Fruit fly (Drosophila melanogaster) whole organism, embryonic: ENCODE data around the gene Acp36DE.

Experiments
- CG12104 ChIP-seq: fragments of 200-800 bp; sonication (Bioruptor generic); optimal IDR thresholded peaks from 3 replicates; lab custom pipeline; 2016; ENCODE audit warnings: missing biosample characterization, missing genetic modification characterization
- CG12391 ChIP-seq: fragments of 200-800 bp; sonication (Bioruptor generic); optimal IDR thresholded peaks from 3 replicates; lab custom pipeline; 2018; ENCODE audit warnings: missing biosample characterization, mild to moderate bottlenecking, missing genetic modification characterization, moderate library complexity
- CG12942 ChIP-seq: fragments of 200-800 bp; sonication (Bioruptor generic); optimal IDR thresholded peaks from 3 replicates; lab custom pipeline; 2016; ENCODE audit warnings: missing biosample characterization, missing genetic modification characterization
- CG14441 ChIP-seq: fragments of 200-800 bp; sonication (Bioruptor generic); IDR thresholded peaks from 2 replicates; pipeline ENCODE4 v1.3.6; 2022; ENCODE audit warnings: missing biosample characterization, missing genetic modification characterization
- CG15073 ChIP-seq: fragments of 200-800 bp; sonication (Bioruptor generic); optimal IDR thresholded peaks from 2 replicates; lab custom pipeline; 2016; ENCODE audit warnings: missing biosample characterization, missing genetic modification characterization
- CG17568 ChIP-seq: fragments of 200-800 bp; sonication (Bioruptor generic); optimal IDR thresholded peaks from 2 replicates; lab custom pipeline; 2018; ENCODE audit warnings: missing biosample characterization, mild to moderate bottlenecking, missing genetic modification characterization, moderate library complexity
- CG18619 ChIP-seq: fragments of 200-800 bp; sonication (Bioruptor generic); optimal IDR thresholded peaks from 3 replicates; lab custom pipeline; 2017; ENCODE audit warnings: missing biosample characterization, mild to moderate bottlenecking, missing genetic modification characterization
- CG2712 ChIP-seq: fragments of 200-800 bp; optimal IDR thresholded peaks from 3 replicates; lab custom pipeline; 2019; ENCODE audit warnings: missing biosample characterization, mild to moderate bottlenecking, missing genetic modification characterization, moderate library complexity
- CG31441 ChIP-seq: fragments of 200-800 bp; sonication (Bioruptor generic); IDR thresholded peaks from 2 replicates; pipeline ENCODE4 v1.3.6; 2022; ENCODE audit warnings: missing biosample characterization, missing genetic modification characterization
- CG32532 ChIP-seq: fragments of 200-800 bp; sonication (Bioruptor generic); IDR thresholded peaks from 2 replicates; pipeline ENCODE4 v1.3.6; 2022; ENCODE audit warnings: missing biosample characterization, missing genetic modification characterization
- CG3726 ChIP-seq: fragments of 200-800 bp; sonication (Bioruptor generic); IDR thresholded peaks from 3 replicates; pipeline ENCODE4, ENCODE4 v1.3.6; 2022; ENCODE audit warnings: missing biosample characterization, missing genetic modification characterization
- CG4707 ChIP-seq: fragments of 200-800 bp; sonication (Bioruptor generic); optimal IDR thresholded peaks from 2 replicates; lab custom pipeline; 2018; ENCODE audit warnings: missing biosample characterization, mild to moderate bottlenecking, missing genetic modification characterization, moderate library complexity
- CG4820 ChIP-seq: fragments of 200-800 bp; sonication (Bioruptor generic); optimal IDR thresholded peaks from 3 replicates; lab custom pipeline; 2016; ENCODE audit warnings: missing biosample characterization, missing genetic modification characterization
- CG6254 ChIP-seq: fragments of 200-800 bp; sonication (Bioruptor generic); optimal IDR thresholded peaks from 3 replicates; lab custom pipeline; 2017; ENCODE audit warnings: mild to moderate bottlenecking, missing biosample characterization, missing genetic modification reagents, missing genetic modification characterization
- CG7556 ChIP-seq: fragments of 200-800 bp; sonication (Bioruptor generic); optimal IDR thresholded peaks from 2 replicates; lab custom pipeline; 2017; ENCODE audit warnings: missing biosample characterization, mild to moderate bottlenecking, missing genetic modification characterization
- CG7745 ChIP-seq: fragments of 200-800 bp; sonication (Bioruptor generic); optimal IDR thresholded peaks from 2 replicates; lab custom pipeline; 2018; ENCODE audit warnings: missing biosample characterization, mild to moderate bottlenecking, missing genetic modification characterization, moderate library complexity
- CG8924 ChIP-seq: fragments of 200-800 bp; optimal IDR thresholded peaks from 3 replicates; lab custom pipeline; 2019; ENCODE audit warnings: missing biosample characterization, mild to moderate bottlenecking, missing genetic modification characterization, moderate library complexity
- Doc2 ChIP-seq: fragments of 200-800 bp; sonication (Bioruptor generic); IDR thresholded peaks from 2 replicates; pipeline ENCODE4 v1.3.6; 2022; ENCODE audit warnings: missing biosample characterization, missing genetic modification characterization
- GATAe ChIP-seq: fragments of 200-800 bp; sonication (Bioruptor generic); conservative IDR thresholded peaks from 2 replicates; pipeline ENCODE4 v1.3.6; 2022; ENCODE audit warnings: missing biosample characterization, missing genetic modification characterization
- Hmr ChIP-seq: fragments of 200-800 bp; sonication (Bioruptor generic); optimal IDR thresholded peaks from 3 replicates; lab custom pipeline; 2017; ENCODE audit warnings: mild to moderate bottlenecking, missing biosample characterization, missing genetic modification reagents, missing genetic modification characterization
- Hr39 ChIP-seq: fragments of >200 bp; optimal IDR thresholded peaks from 2 replicates; lab custom pipeline; 2017
- MESR4 ChIP-seq: fragments of 200-800 bp; sonication (Bioruptor generic); optimal IDR thresholded peaks from 2 replicates; lab custom pipeline; 2018; ENCODE audit warnings: missing biosample characterization, mild to moderate bottlenecking, missing genetic modification characterization, moderate library complexity
- MTF-1 ChIP-seq: fragments of 200-800 bp; sonication (Bioruptor generic); optimal IDR thresholded peaks from 2 replicates; lab custom pipeline; 2018; ENCODE audit warnings: missing biosample characterization, mild to moderate bottlenecking, missing genetic modification characterization, borderline replicate concordance
- Mrtf ChIP-seq: fragments of 200-800 bp; sonication (Bioruptor generic); IDR thresholded peaks from 3 replicates; pipeline ENCODE4 v1.3.6; 2022; ENCODE audit warnings: missing biosample characterization, missing genetic modification characterization
- Myb ChIP-seq: fragments of 200-800 bp; sonication (Bioruptor generic); optimal IDR thresholded peaks from 2 replicates; lab custom pipeline; 2016; ENCODE audit warnings: missing biosample characterization, missing genetic modification characterization
- NFAT ChIP-seq: fragments of 200-800 bp; sonication (Bioruptor generic); IDR thresholded peaks from 2 replicates; pipeline ENCODE4 v1.3.6; 2022; ENCODE audit warnings: missing biosample characterization, missing genetic modification characterization
- Opbp ChIP-seq: fragments of 200-800 bp; sonication (Bioruptor generic); IDR thresholded peaks from 3 replicates; pipeline ENCODE4 v1.3.6; 2022; ENCODE audit warnings: missing biosample characterization, missing genetic modification characterization; ENCODE audit not compliant: partially characterized antibody
- PHDP ChIP-seq: fragments of 200-800 bp; sonication (Bioruptor generic); optimal IDR thresholded peaks from 3 replicates; lab custom pipeline; 2018; ENCODE audit warnings: missing biosample characterization, mild to moderate bottlenecking, missing genetic modification characterization, moderate library complexity
- Scr ChIP-seq: fragments of 200-800 bp; sonication (Bioruptor generic); IDR thresholded peaks from 2 replicates; pipeline ENCODE4 v1.3.6; 2022; ENCODE audit warnings: missing biosample characterization, missing genetic modification characterization; ENCODE audit not compliant: partially characterized antibody
- Ssrp ChIP-seq: fragments of 200-800 bp; sonication (Bioruptor generic); optimal IDR thresholded peaks from 2 replicates; lab custom pipeline; 2018; ENCODE audit warnings: missing biosample characterization, mild to moderate bottlenecking, missing genetic modification characterization, moderate library complexity
- TFAM ChIP-seq: fragments of 200-800 bp; sonication (Bioruptor generic); optimal IDR thresholded peaks from 2 replicates; lab custom pipeline; 2017; ENCODE audit warnings: missing biosample characterization, missing genetic modification characterization, inconsistent platforms
- Xrp1 ChIP-seq: fragments of 200-800 bp; sonication (Bioruptor generic); IDR thresholded peaks from 2 replicates; pipeline ENCODE4 v1.3.6; 2022; ENCODE audit warnings: missing biosample characterization, missing genetic modification characterization
- bcd ChIP-seq: fragments of 200-800 bp; sonication (Bioruptor generic); optimal IDR thresholded peaks from 2 replicates; lab custom pipeline; 2017; ENCODE audit warnings: missing biosample characterization, mild to moderate bottlenecking, missing genetic modification characterization
- crp ChIP-seq, 2 experiments: fragments of 200-800 bp; sonication (Bioruptor generic); optimal IDR thresholded peaks; 2 replicates in 1 of 2; 3 replicates in 1 of 2; lab custom pipeline; 2017; ENCODE audit warnings: missing biosample characterization in 2 of 2, missing genetic modification characterization in 2 of 2, mild to moderate bottlenecking in 1 of 2, moderate library complexity in 1 of 2
- ems ChIP-seq: fragments of 200-800 bp; sonication (Bioruptor generic); optimal IDR thresholded peaks from 3 replicates; lab custom pipeline; 2016; ENCODE audit warnings: missing biosample characterization, missing genetic modification characterization
- eve ChIP-seq, 2 experiments: fragments of >200 bp; optimal IDR thresholded peaks; 2 replicates each; lab custom pipeline; 2017; ENCODE audit warnings: missing biosample characterization in 2 of 2, missing genetic modification characterization in 2 of 2
- fru ChIP-seq: fragments of >200 bp; optimal IDR thresholded peaks from 2 replicates; lab custom pipeline; 2017
- gro ChIP-seq: fragments of 200-800 bp; sonication (Bioruptor generic); optimal IDR thresholded peaks from 2 replicates; lab custom pipeline; 2016; ENCODE audit warnings: missing biosample characterization, missing genetic modification characterization
- gsb-n ChIP-seq: fragments of 200-800 bp; sonication (Bioruptor generic); optimal IDR thresholded peaks from 3 replicates; lab custom pipeline; 2018; ENCODE audit warnings: missing biosample characterization, mild to moderate bottlenecking, missing genetic modification characterization
- hb ChIP-seq: fragments of 200-800 bp; sonication (Bioruptor generic); IDR thresholded peaks from 3 replicates; pipeline ENCODE4 v1.3.6; 2022; ENCODE audit warnings: missing biosample characterization, missing genetic modification characterization; ENCODE audit not compliant: partially characterized antibody
- jigr1 ChIP-seq: fragments of 200-800 bp; sonication (Bioruptor generic); IDR thresholded peaks from 3 replicates; pipeline ENCODE4 v1.3.6; 2022; ENCODE audit warnings: missing biosample characterization, missing genetic modification characterization
- kni ChIP-seq: fragments of 200-800 bp; sonication (Bioruptor generic); optimal IDR thresholded peaks from 3 replicates; lab custom pipeline; 2017; ENCODE audit warnings: mild to moderate bottlenecking, missing biosample characterization, missing genetic modification reagents, missing genetic modification characterization
- lov ChIP-seq, 2 experiments: fragments of 200-800 bp in 1 of 2; fragments of >200 bp in 1 of 2; sonication (Bioruptor generic) in 1 of 2; IDR thresholded peaks in 1 of 2; optimal IDR thresholded peaks in 1 of 2; 2 replicates in 1 of 2; 3 replicates in 1 of 2; pipeline versions ENCODE4 v1.3.6 to Lab custom; 2017 to 2022; ENCODE audit warnings: missing biosample characterization in 1 of 2, missing genetic modification characterization in 1 of 2
- luna ChIP-seq: fragments of 200-800 bp; sonication (Bioruptor generic); optimal IDR thresholded peaks from 2 replicates; lab custom pipeline; 2016; ENCODE audit warnings: missing biosample characterization, missing genetic modification characterization
- oc ChIP-seq: fragments of 200-800 bp; sonication (Bioruptor generic); optimal IDR thresholded peaks from 2 replicates; lab custom pipeline; 2018; ENCODE audit warnings: missing biosample characterization, mild to moderate bottlenecking, missing genetic modification characterization, moderate library complexity
- pros ChIP-seq: fragments of 200-800 bp; sonication (Bioruptor generic); optimal IDR thresholded peaks from 3 replicates; lab custom pipeline; 2019; ENCODE audit warnings: missing biosample characterization, mild to moderate bottlenecking, missing genetic modification characterization, moderate library complexity
- ranshi ChIP-seq: fragments of 200-800 bp; sonication (Bioruptor generic); IDR thresholded peaks from 2 replicates; pipeline ENCODE4 v1.3.6; 2022; ENCODE audit warnings: missing biosample characterization, missing genetic modification characterization
- sens ChIP-seq: fragments of 200-800 bp; sonication (Bioruptor generic); peaks from one replicate; lab custom pipeline; 2016; ENCODE audit warnings: missing biosample characterization, missing genetic modification characterization
- ssp ChIP-seq: fragments of 200-800 bp; sonication (Bioruptor generic); IDR thresholded peaks from 2 replicates; pipeline ENCODE4 v1.3.6; 2022; ENCODE audit warnings: missing biosample characterization, missing genetic modification characterization
- sug ChIP-seq: fragments of 200-800 bp; optimal IDR thresholded peaks from 2 replicates; lab custom pipeline; 2019; ENCODE audit warnings: missing biosample characterization, mild to moderate bottlenecking, missing genetic modification characterization, moderate library complexity
- unc-4 ChIP-seq: fragments of 200-800 bp; sonication (Bioruptor generic); IDR thresholded peaks from 2 replicates; pipeline ENCODE4 v1.3.6; 2022; ENCODE audit warnings: missing biosample characterization, missing genetic modification characterization; ENCODE audit not compliant: partially characterized antibody
- zen ChIP-seq: fragments of 200-800 bp; sonication (Bioruptor generic); optimal IDR thresholded peaks from 3 replicates; lab custom pipeline; 2018; ENCODE audit warnings: missing biosample characterization, mild to moderate bottlenecking, missing genetic modification characterization, moderate library complexity

Gene Acp36DE

dm6 chr2L:18370817-18371216, 12.0 kb upstream of the Acp36DE start:
- TF ChIP-seq CG12391 (tag; lab: Kevin White, UChicago) (no peak), sens (GFP tag; lab: Kevin White, UChicago) (no peak), pros (GFP tag; lab: Kevin White, UChicago) (peak; percentile 87), oc (tag; lab: Kevin White, UChicago) (peak; percentile 81), CG3726 (GFP tag; lab: Robert Waterston, UW) (no peak), ssp (GFP tag; lab: Robert Waterston, UW) (no peak), ems (no peak), CG18619 (no peak), MESR4 (GFP tag; lab: Kevin White, UChicago) (no peak), PHDP (tag; lab: Kevin White, UChicago) (no peak), CG7745 (tag; lab: Kevin White, UChicago) (peak; percentile 1), gsb-n (tag; lab: Kevin White, UChicago) (peak; percentile 77), TFAM (GFP tag; lab: Kevin White, UChicago) (no peak), zen (tag; lab: Kevin White, UChicago) (no peak), Myb (no peak), MTF-1 (GFP tag; lab: Kevin White, UChicago) (no peak), CG15073 (GFP tag; lab: Kevin White, UChicago) (no peak), CG17568 (GFP tag; lab: Kevin White, UChicago) (no peak), unc-4 (no peak), luna (GFP tag; lab: Kevin White, UChicago) (no peak), Hmr (GFP tag; lab: Kevin White, UChicago) (no peak), kni (no peak), CG2712 (tag; lab: Kevin White, UChicago) (no peak), NFAT (no peak), CG8924 (peak; percentile 12), CG12942 (GFP tag; lab: Kevin White, UChicago) (no peak), GATAe (GFP tag; lab: Robert Waterston, UW) (no peak), CG32532 (GFP tag; lab: Robert Waterston, UW) (no peak), eve (GFP tag; optimal IDR thresholded peaks at IDR 0.05; lab: Kevin White, UChicago) (no peak), sug (no peak), jigr1 (no peak), Doc2 (GFP tag; lab: Robert Waterston, UW) (no peak), ranshi (GFP tag; lab: Robert Waterston, UW) (no peak), CG4820 (GFP tag; lab: Kevin White, UChicago) (no peak), Opbp (GFP tag; lab: Robert Waterston, UW) (no peak), Hr39 (lab: Kevin White, UChicago) (no peak), Ssrp (no peak), CG14441 (GFP tag; lab: Robert Waterston, UW) (no peak), crp (GFP tag; optimal IDR thresholded peaks at IDR 0.05; lab: Kevin White, UChicago) (no peak), fru (lab: Kevin White, UChicago) (no peak), bcd (GFP tag; lab: Kevin White, UChicago) (no peak), hb (GFP tag; lab: Robert Waterston, UW) (no peak), Mrtf (GFP tag; lab: Robert Waterston, UW) (no peak), CG4707 (no peak), CG31441 (GFP tag; lab: Robert Waterston, UW) (no peak), CG7556 (GFP tag; lab: Kevin White, UChicago) (no peak), CG12104 (GFP tag; lab: Kevin White, UChicago) (no peak), lov (optimal IDR thresholded peaks at IDR 0.05; lab: Kevin White, UChicago) (no peak), lov (GFP tag; IDR thresholded peaks at IDR 0.05; lab: Robert Waterston, UW) (no peak), gro (GFP tag; lab: Kevin White, UChicago) (no peak), Xrp1 (GFP tag; lab: Robert Waterston, UW) (no peak), Scr (no peak), CG6254 (GFP tag; lab: Kevin White, UChicago) (no peak)
